Worm (Caenorhabditis elegans) whole organism, young adult: ENCODE measurements around the gene tag-131.

Experiments used
- F52B5.7 ChIP-seq: sonication (generic microtip); optimal IDR thresholded peaks from 2 replicates; lab custom pipeline; 2016; ENCODE audit warnings: mild to moderate bottlenecking, missing genetic modification characterization, missing compliant biosample characterization
- hlh-12 ChIP-seq: sonication (generic microtip); optimal IDR thresholded peaks from 2 replicates; lab custom pipeline; 2016; ENCODE audit warnings: missing genetic modification characterization, missing compliant biosample characterization
- nfya-1 ChIP-seq: sonication (generic microtip); optimal IDR thresholded peaks from 2 replicates; lab custom pipeline; 2017; ENCODE audit warnings: antibody characterized with exemption, missing compliant biosample characterization, missing genetic modification characterization, borderline replicate concordance; ENCODE audit not compliant: insufficient read depth
- nhr-80 ChIP-seq: sonication (generic microtip); optimal IDR thresholded peaks from 2 replicates; lab custom pipeline; 2016; ENCODE audit warnings: missing genetic modification characterization, missing compliant biosample characterization
- ztf-28 ChIP-seq: fragments of 200-800 bp; sonication (Bioruptor generic); IDR thresholded peaks from 2 replicates; pipeline ENCODE4 v1.3.6; 2022; ENCODE audit warnings: missing genetic modification reagents, missing genetic modification characterization, missing compliant biosample characterization

DNA sequence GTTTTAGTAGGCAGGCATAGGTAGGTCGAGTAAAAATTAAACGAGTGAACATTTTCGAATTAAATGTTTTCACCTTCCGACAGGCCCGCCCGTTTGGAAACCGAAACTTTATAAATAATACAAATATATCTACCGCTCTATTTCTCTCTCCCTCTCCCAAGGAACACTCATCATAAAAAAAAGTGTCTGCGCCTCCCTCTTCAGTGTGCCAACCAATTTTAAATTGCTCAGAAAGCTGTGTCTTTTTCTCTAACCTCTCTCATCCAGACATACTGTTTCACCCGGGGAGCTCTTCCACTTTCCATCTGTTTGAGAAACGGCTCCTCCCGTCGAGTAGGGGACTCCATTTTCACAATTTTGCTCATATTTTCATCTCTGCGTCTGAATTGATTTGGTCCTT lies 5.6 kb downstream of the tag-131 start:
- TF ChIP-seq ztf-28 (GFP tag; lab: Robert Waterston, UW) (no peak), nfya-1 (tag; lab: Kevin White, UChicago) (no peak), hlh-12 (tag; lab: Kevin White, UChicago) (no peak), F52B5.7 (tag; lab: Kevin White, UChicago) (no peak), nhr-80 (tag; lab: Kevin White, UChicago) (no peak)
